Fruit fly (Drosophila melanogaster) whole organism, embryonic: ENCODE measurements around the gene CAHbeta.

ENCODE experiments used
- Ada2b ChIP-seq: fragments of 200-800 bp; sonication (Bioruptor generic); IDR thresholded peaks from 2 replicates; pipeline ENCODE4 v1.3.6; 2022; ENCODE audit warnings: missing biosample characterization, missing genetic modification characterization
- CG10543 ChIP-seq: fragments of 200-800 bp; sonication (Bioruptor generic); optimal IDR thresholded peaks from 3 replicates; lab custom pipeline; 2017; ENCODE audit warnings: missing biosample characterization, mild to moderate bottlenecking, missing genetic modification characterization, moderate library complexity
- CG10565 ChIP-seq: fragments of 200-800 bp; sonication (Bioruptor generic); optimal IDR thresholded peaks from 3 replicates; lab custom pipeline; 2016; ENCODE audit warnings: missing biosample characterization, mild to moderate bottlenecking, missing genetic modification characterization
- CG11093 ChIP-seq: fragments of 200-800 bp; sonication (Bioruptor generic); IDR thresholded peaks from 3 replicates; pipeline ENCODE4 v1.3.6; 2022; ENCODE audit warnings: missing biosample characterization, missing genetic modification characterization
- CG12299 ChIP-seq: fragments of 200-800 bp; sonication (Bioruptor generic); optimal IDR thresholded peaks from 2 replicates; lab custom pipeline; 2018; ENCODE audit warnings: missing biosample characterization, mild to moderate bottlenecking, missing genetic modification characterization
- CG12391 ChIP-seq: fragments of 200-800 bp; sonication (Bioruptor generic); optimal IDR thresholded peaks from 3 replicates; lab custom pipeline; 2018; ENCODE audit warnings: missing biosample characterization, mild to moderate bottlenecking, missing genetic modification characterization, moderate library complexity
- CG15073 ChIP-seq: fragments of 200-800 bp; sonication (Bioruptor generic); optimal IDR thresholded peaks from 2 replicates; lab custom pipeline; 2016; ENCODE audit warnings: missing biosample characterization, missing genetic modification characterization
- CG15601 ChIP-seq: fragments of 200-800 bp; sonication (Bioruptor generic); optimal IDR thresholded peaks from 3 replicates; lab custom pipeline; 2019; ENCODE audit warnings: missing biosample characterization, mild to moderate bottlenecking, missing genetic modification characterization, moderate library complexity
- CG1603 ChIP-seq: fragments of 200-800 bp; sonication (Bioruptor generic); optimal IDR thresholded peaks from 2 replicates; lab custom pipeline; 2019; ENCODE audit warnings: missing biosample characterization, mild to moderate bottlenecking, missing genetic modification characterization, moderate library complexity
- CG16813 ChIP-seq: fragments of 200-800 bp; sonication (Bioruptor generic); IDR thresholded peaks from 3 replicates; pipeline ENCODE4 v1.3.6; 2022; ENCODE audit warnings: missing biosample characterization, missing genetic modification characterization; ENCODE audit not compliant: partially characterized antibody
- CG30020 ChIP-seq: fragments of 200-800 bp; optimal IDR thresholded peaks from 2 replicates; lab custom pipeline; 2019; ENCODE audit warnings: missing biosample characterization, mild to moderate bottlenecking, missing genetic modification characterization, moderate library complexity
- CG31224 ChIP-seq: fragments of 200-800 bp; sonication (Bioruptor generic); IDR thresholded peaks from 2 replicates; pipeline ENCODE4 v1.3.6; 2022; ENCODE audit warnings: missing biosample characterization, missing genetic modification characterization
- CG32767 ChIP-seq: fragments of 200-800 bp; sonication (Bioruptor generic); IDR thresholded peaks from 2 replicates; pipeline ENCODE4 v1.3.6; 2022; ENCODE audit warnings: missing biosample characterization, missing genetic modification characterization
- CG33557 ChIP-seq: fragments of 200-800 bp; sonication (Bioruptor generic); optimal IDR thresholded peaks from 2 replicates; lab custom pipeline; 2019; ENCODE audit warnings: missing biosample characterization, mild to moderate bottlenecking, missing genetic modification characterization, moderate library complexity
- CG3847 ChIP-seq: fragments of 200-800 bp; sonication (Bioruptor generic); IDR thresholded peaks from 2 replicates; pipeline ENCODE4 v1.3.6; 2022; ENCODE audit warnings: missing biosample characterization, missing genetic modification characterization
- CG4617 ChIP-seq: fragments of 200-800 bp; sonication (Bioruptor generic); optimal IDR thresholded peaks from 3 replicates; lab custom pipeline; 2016; ENCODE audit warnings: missing biosample characterization, missing genetic modification characterization, borderline replicate concordance
- CG6272 ChIP-seq: fragments of 200-800 bp; sonication (Bioruptor generic); IDR thresholded peaks from 2 replicates; pipeline ENCODE4 v1.3.6; 2022; ENCODE audit warnings: missing biosample characterization, missing genetic modification characterization
- CG6654 ChIP-seq: fragments of 200-800 bp; sonication (Bioruptor generic); optimal IDR thresholded peaks from 2 replicates; lab custom pipeline; 2017; ENCODE audit warnings: missing biosample characterization, mild to moderate bottlenecking, missing genetic modification characterization
- CG8478 ChIP-seq: fragments of >200 bp; optimal IDR thresholded peaks from 2 replicates; lab custom pipeline; 2018
- CG9609 ChIP-seq: fragments of 200-800 bp; sonication (Bioruptor generic); optimal IDR thresholded peaks from 3 replicates; lab custom pipeline; 2016; ENCODE audit warnings: missing biosample characterization, missing genetic modification characterization
- Chrac-16 ChIP-seq: fragments of 200-800 bp; sonication (Bioruptor generic); optimal IDR thresholded peaks from 3 replicates; lab custom pipeline; 2016; ENCODE audit warnings: missing biosample characterization, missing genetic modification characterization
- CkIIα-i1 ChIP-seq: fragments of 200-800 bp; sonication (Bioruptor generic); IDR thresholded peaks from 2 replicates; pipeline ENCODE4 v1.3.6; 2022; ENCODE audit warnings: missing biosample characterization, missing genetic modification characterization
- Dll ChIP-seq: fragments of 200-800 bp; sonication (Bioruptor generic); IDR thresholded peaks from 4 replicates; pipeline ENCODE4 v1.3.6; 2022; ENCODE audit warnings: missing biosample characterization, missing genetic modification characterization; ENCODE audit not compliant: partially characterized antibody
- E2f1 ChIP-seq: fragments of 200-800 bp; sonication (Bioruptor generic); IDR thresholded peaks from 2 replicates; pipeline ENCODE4 v1.3.6; 2022; ENCODE audit warnings: missing biosample characterization, missing genetic modification characterization
- Elba2 ChIP-seq: fragments of 200-800 bp; sonication (Bioruptor generic); optimal IDR thresholded peaks from 3 replicates; lab custom pipeline; 2016; ENCODE audit warnings: missing biosample characterization, missing genetic modification characterization
- MBD-R2 ChIP-seq: fragments of 200-800 bp; sonication (Bioruptor generic); IDR thresholded peaks from 2 replicates; pipeline ENCODE4 v1.3.6; 2022; ENCODE audit warnings: missing biosample characterization, missing genetic modification characterization
- Mes4 ChIP-seq: fragments of 200-800 bp; sonication (Bioruptor generic); optimal IDR thresholded peaks from 2 replicates; lab custom pipeline; 2016; ENCODE audit warnings: missing biosample characterization, missing genetic modification characterization
- NC2β ChIP-seq: fragments of 200-800 bp; sonication (Bioruptor generic); optimal IDR thresholded peaks from 2 replicates; lab custom pipeline; 2016; ENCODE audit warnings: missing biosample characterization, missing genetic modification characterization
- Ptx1 ChIP-seq: fragments of 200-800 bp; sonication (Bioruptor generic); IDR thresholded peaks from 2 replicates; pipeline ENCODE4 v1.3.6; 2022; ENCODE audit warnings: missing biosample characterization, missing genetic modification characterization
- Sin3A ChIP-seq: fragments of >200 bp; optimal IDR thresholded peaks from 2 replicates; lab custom pipeline; 2018
- Taf1 ChIP-seq: fragments of 200-800 bp; sonication (Bioruptor generic); IDR thresholded peaks from 2 replicates; pipeline ENCODE4 v1.3.6; 2022; ENCODE audit warnings: missing biosample characterization, missing genetic modification characterization
- YL-1 ChIP-seq: fragments of 200-800 bp; sonication (Bioruptor generic); optimal IDR thresholded peaks from 3 replicates; lab custom pipeline; 2017; ENCODE audit warnings: missing biosample characterization, mild to moderate bottlenecking, missing genetic modification characterization
- amos ChIP-seq: fragments of 200-800 bp; sonication (Bioruptor generic); IDR thresholded peaks from 2 replicates; pipeline ENCODE4 v1.3.6; 2022; ENCODE audit warnings: missing biosample characterization, missing genetic modification characterization; ENCODE audit not compliant: partially characterized antibody
- bab2 ChIP-seq: fragments of 200-800 bp; sonication (Bioruptor generic); optimal IDR thresholded peaks from 2 replicates; lab custom pipeline; 2016; ENCODE audit warnings: missing biosample characterization, missing genetic modification characterization
- bbx ChIP-seq: fragments of 200-800 bp; sonication (Bioruptor generic); IDR thresholded peaks from 2 replicates; pipeline ENCODE4 v1.3.6; 2022; ENCODE audit warnings: missing biosample characterization, missing genetic modification characterization; ENCODE audit not compliant: partially characterized antibody
- bcd ChIP-seq: fragments of 200-800 bp; sonication (Bioruptor generic); optimal IDR thresholded peaks from 2 replicates; lab custom pipeline; 2017; ENCODE audit warnings: missing biosample characterization, mild to moderate bottlenecking, missing genetic modification characterization
- bowl ChIP-seq: fragments of 200-800 bp; sonication (Bioruptor generic); IDR thresholded peaks from 2 replicates; pipeline ENCODE4 v1.3.6; 2022; ENCODE audit warnings: missing biosample characterization, missing genetic modification characterization
- cato ChIP-seq: fragments of 200-800 bp; sonication (Bioruptor generic); optimal IDR thresholded peaks from 2 replicates; lab custom pipeline; 2016; ENCODE audit warnings: missing biosample characterization, missing genetic modification characterization, borderline replicate concordance
- ci ChIP-seq: fragments of 200-800 bp; sonication (Bioruptor generic); IDR thresholded peaks from 3 replicates; pipeline ENCODE4 v1.3.6; 2022; ENCODE audit warnings: missing biosample characterization, missing genetic modification characterization
- ewg ChIP-seq: fragments of 200-800 bp; sonication (Bioruptor generic); optimal IDR thresholded peaks from 3 replicates; lab custom pipeline; 2017; ENCODE audit warnings: mild to moderate bottlenecking, missing biosample characterization, missing genetic modification reagents, missing genetic modification characterization
- eyg ChIP-seq: fragments of 200-800 bp; sonication (Bioruptor generic); optimal IDR thresholded peaks from 3 replicates; lab custom pipeline; 2016; ENCODE audit warnings: missing biosample characterization, missing genetic modification characterization
- grn ChIP-seq: fragments of 200-800 bp; sonication (Bioruptor generic); optimal IDR thresholded peaks from 3 replicates; lab custom pipeline; 2017; ENCODE audit warnings: missing biosample characterization, missing genetic modification characterization
- inv ChIP-seq: fragments of 200-800 bp; sonication (Bioruptor generic); IDR thresholded peaks from 2 replicates; pipeline ENCODE4 v1.3.6; 2022; ENCODE audit warnings: missing biosample characterization, missing genetic modification characterization; ENCODE audit not compliant: partially characterized antibody
- kni ChIP-seq: fragments of 200-800 bp; sonication (Bioruptor generic); optimal IDR thresholded peaks from 3 replicates; lab custom pipeline; 2017; ENCODE audit warnings: mild to moderate bottlenecking, missing biosample characterization, missing genetic modification reagents, missing genetic modification characterization
- mld ChIP-seq: fragments of 200-800 bp; sonication (Bioruptor generic); IDR thresholded peaks from 3 replicates; pipeline ENCODE4 v1.3.6; 2022; ENCODE audit warnings: missing biosample characterization, missing genetic modification characterization; ENCODE audit not compliant: partially characterized antibody
- odd ChIP-seq: fragments of 200-800 bp; sonication (Bioruptor generic); optimal IDR thresholded peaks from 2 replicates; lab custom pipeline; 2017; ENCODE audit warnings: missing biosample characterization, mild to moderate bottlenecking, missing genetic modification characterization
- rib ChIP-seq: fragments of 200-800 bp; sonication (Bioruptor generic); IDR thresholded peaks from 2 replicates; pipeline ENCODE4 v1.3.6; 2022; ENCODE audit warnings: missing biosample characterization, missing genetic modification characterization
- slp2 ChIP-seq: fragments of 200-800 bp; sonication (Bioruptor generic); optimal IDR thresholded peaks from 2 replicates; lab custom pipeline; 2016; ENCODE audit warnings: missing biosample characterization, missing genetic modification characterization
- tgo ChIP-seq: fragments of 200-800 bp; sonication (Bioruptor generic); IDR thresholded peaks from 3 replicates; pipeline ENCODE4 v1.3.6; 2022; ENCODE audit warnings: missing biosample characterization, missing genetic modification characterization
- trem ChIP-seq: fragments of 200-800 bp; optimal IDR thresholded peaks from 3 replicates; lab custom pipeline; 2019; ENCODE audit warnings: missing biosample characterization, mild to moderate bottlenecking, missing genetic modification characterization, moderate library complexity
- unc-4 ChIP-seq: fragments of 200-800 bp; sonication (Bioruptor generic); IDR thresholded peaks from 2 replicates; pipeline ENCODE4 v1.3.6; 2022; ENCODE audit warnings: missing biosample characterization, missing genetic modification characterization; ENCODE audit not compliant: partially characterized antibody

CAHbeta gene

dm6 chr3R:9019689-9020138, 39.1 kb downstream of the CAHbeta start, which contains the start of gene tgo (continued):
- TF ChIP-seq Mes4 (no peak), CG32767 (GFP tag; lab: Robert Waterston, UW) (no peak), Chrac-16 (no peak), CG11093 (GFP tag; lab: Robert Waterston, UW) (no peak), CkIIα-i1 (GFP tag; lab: Robert Waterston, UW) (no peak), tgo (GFP tag; lab: Robert Waterston, UW) (no peak), CG6272 (GFP tag; lab: Robert Waterston, UW) (no peak), CG10543 (GFP tag; lab: Kevin White, UChicago) (peak; percentile 36), CG6654 (GFP tag; lab: Kevin White, UChicago) (no peak), cato (GFP tag; lab: Kevin White, UChicago) (no peak), Taf1 (no peak), Ada2b (GFP tag; lab: Robert Waterston, UW) (no peak), slp2 (GFP tag; lab: Kevin White, UChicago) (no peak), CG16813 (peak; percentile 11; the same call in 1 of the 3 replicates), amos (GFP tag; lab: Robert Waterston, UW) (peak; percentile 62), odd (GFP tag; lab: Kevin White, UChicago) (peak; percentile 1), Ptx1 (GFP tag; lab: Robert Waterston, UW) (no peak), YL-1 (GFP tag; lab: Kevin White, UChicago) (peak; percentile 96), CG15601 (tag; lab: Kevin White, UChicago) (peak; percentile 33), CG12391 (tag; lab: Kevin White, UChicago) (peak; percentile 28), unc-4 (peak; percentile 59; the same call in 1 of the 2 replicates), Dll (GFP tag; lab: Robert Waterston, UW) (0 out of 4 replicates have a peak, but pooled peaks have one; percentile 58), CG33557 (peak; percentile 13), ci (GFP tag; lab: Robert Waterston, UW) (no peak), Elba2 (no peak), NC2β (GFP tag; lab: Kevin White, UChicago) (no peak), CG12299 (tag; lab: Kevin White, UChicago) (no peak), mld (GFP tag; lab: Robert Waterston, UW) (no peak), CG4617 (GFP tag; lab: Kevin White, UChicago) (peak; percentile 97), Sin3A (lab: Kevin White, UChicago) (peak; percentile 65), MBD-R2 (GFP tag; lab: Robert Waterston, UW) (peak; percentile 48), CG3847 (GFP tag; lab: Robert Waterston, UW) (peak; percentile 59; the same call in 1 of the 2 replicates), bab2 (GFP tag; lab: Kevin White, UChicago) (no peak), rib (GFP tag; lab: Robert Waterston, UW) (no peak), CG10565 (GFP tag; lab: Kevin White, UChicago) (no peak), CG1603 (tag; lab: Kevin White, UChicago) (peak; percentile 82), kni (GFP tag; lab: Kevin White, UChicago) (peak; percentile 72), CG8478 (lab: Kevin White, UChicago) (no peak), bbx (peak; percentile 36; the same call in 1 of the 2 replicates), E2f1 (GFP tag; lab: Robert Waterston, UW) (no peak), grn (GFP tag; lab: Kevin White, UChicago) (peak; percentile 99), inv (GFP tag; lab: Robert Waterston, UW) (no peak), bowl (GFP tag; lab: Robert Waterston, UW) (no peak), CG31224 (GFP tag; lab: Robert Waterston, UW) (no peak), bcd (GFP tag; lab: Kevin White, UChicago) (no peak), trem (tag; lab: Kevin White, UChicago) (peak; percentile 73), CG9609 (no peak), CG30020 (tag; lab: Kevin White, UChicago) (peak; percentile 43), ewg (GFP tag; lab: Kevin White, UChicago) (no peak), eyg (GFP tag; lab: Kevin White, UChicago) (no peak), CG15073 (GFP tag; lab: Kevin White, UChicago) (no peak)
